Worm (Caenorhabditis elegans) whole organism, early embryonic: ENCODE measurements around the gene ivns-1.

ENCODE experiments used
- B0310.2 ChIP-seq: sonication (generic microtip); optimal IDR thresholded peaks from 2 replicates; lab custom pipeline; 2016; ENCODE audit warnings: mild to moderate bottlenecking, missing genetic modification characterization, missing compliant biosample characterization
- F13C5.2 ChIP-seq: sonication (generic microtip); optimal IDR thresholded peaks from 2 replicates; lab custom pipeline; 2017; ENCODE audit warnings: mild to moderate bottlenecking, missing genetic modification characterization, inconsistent platforms, missing compliant biosample characterization
- aly-1 ChIP-seq: sonication (generic microtip); optimal IDR thresholded peaks from 2 replicates; lab custom pipeline; 2016; ENCODE audit warnings: missing genetic modification characterization, missing compliant biosample characterization
- ama-1 ChIP-seq: fragments of 150-350 bp; optimal IDR thresholded peaks from 2 replicates; lab custom pipeline; 2014
- ceh-13 ChIP-seq: fragments of 200-800 bp; sonication (Bioruptor generic); optimal IDR thresholded peaks from 2 replicates; lab custom pipeline; 2018; ENCODE audit warnings: mild to moderate bottlenecking, missing genetic modification characterization, missing compliant biosample characterization
- ceh-36 ChIP-seq: sonication (generic microtip); optimal IDR thresholded peaks from 2 replicates; lab custom pipeline; 2016; ENCODE audit warnings: missing genetic modification characterization, inconsistent platforms, missing compliant biosample characterization
- ets-7 ChIP-seq: sonication (generic microtip); optimal IDR thresholded peaks from 2 replicates; lab custom pipeline; 2016; ENCODE audit warnings: missing genotype, missing genetic modification characterization, missing compliant biosample characterization
- flt-1 ChIP-seq: fragments of 200-800 bp; sonication (Bioruptor generic); IDR thresholded peaks from 2 replicates; pipeline ENCODE4 v1.3.6; 2022; ENCODE audit warnings: missing genetic modification characterization, missing compliant biosample characterization
- hmbx-1 ChIP-seq: sonication (generic microtip); optimal IDR thresholded peaks from 2 replicates; lab custom pipeline; 2016; ENCODE audit warnings: mild to moderate bottlenecking, missing genetic modification characterization, missing compliant biosample characterization
- hmg-4 ChIP-seq: fragments of 200-800 bp; sonication (Bioruptor generic); optimal IDR thresholded peaks from 2 replicates; lab custom pipeline; 2018; ENCODE audit warnings: mild to moderate bottlenecking, missing genetic modification characterization, missing compliant biosample characterization
- hnd-1 ChIP-seq: sonication (generic microtip); optimal IDR thresholded peaks from 2 replicates; lab custom pipeline; 2016; ENCODE audit warnings: missing genetic modification characterization, missing compliant biosample characterization
- pes-1 ChIP-seq: fragments of 200-800 bp; sonication (Bioruptor generic); IDR thresholded peaks from 2 replicates; pipeline ENCODE4 v1.3.6; 2022; ENCODE audit warnings: missing genetic modification reagents, missing genetic modification characterization, missing compliant biosample characterization
- scrt-1 ChIP-seq: fragments of 200-800 bp; sonication (Bioruptor generic); IDR thresholded peaks from 2 replicates; pipeline ENCODE4 v1.3.6; 2022; ENCODE audit warnings: missing genetic modification characterization, missing compliant biosample characterization
- sea-1 ChIP-seq: fragments of 200-800 bp; sonication (Bioruptor generic); conservative IDR thresholded peaks from 2 replicates; pipeline ENCODE4 v1.3.6; 2022; ENCODE audit warnings: missing genetic modification characterization, missing compliant biosample characterization
- tbx-11 ChIP-seq: fragments of 200-800 bp; sonication (Bioruptor generic); IDR thresholded peaks from 2 replicates; pipeline ENCODE4 v1.3.6; 2022; ENCODE audit warnings: missing genetic modification characterization, missing compliant biosample characterization
- tbx-37 ChIP-seq: fragments of 200-800 bp; sonication (Bioruptor generic); conservative IDR thresholded peaks from 2 replicates; pipeline ENCODE4 v1.3.6; 2022; ENCODE audit warnings: missing genetic modification reagents, missing genetic modification characterization, missing compliant biosample characterization
- tra-4 ChIP-seq: sonication (generic microtip); optimal IDR thresholded peaks from 2 replicates; lab custom pipeline; 2017; ENCODE audit warnings: missing genetic modification characterization, missing compliant biosample characterization

ivns-1 gene

DNA sequence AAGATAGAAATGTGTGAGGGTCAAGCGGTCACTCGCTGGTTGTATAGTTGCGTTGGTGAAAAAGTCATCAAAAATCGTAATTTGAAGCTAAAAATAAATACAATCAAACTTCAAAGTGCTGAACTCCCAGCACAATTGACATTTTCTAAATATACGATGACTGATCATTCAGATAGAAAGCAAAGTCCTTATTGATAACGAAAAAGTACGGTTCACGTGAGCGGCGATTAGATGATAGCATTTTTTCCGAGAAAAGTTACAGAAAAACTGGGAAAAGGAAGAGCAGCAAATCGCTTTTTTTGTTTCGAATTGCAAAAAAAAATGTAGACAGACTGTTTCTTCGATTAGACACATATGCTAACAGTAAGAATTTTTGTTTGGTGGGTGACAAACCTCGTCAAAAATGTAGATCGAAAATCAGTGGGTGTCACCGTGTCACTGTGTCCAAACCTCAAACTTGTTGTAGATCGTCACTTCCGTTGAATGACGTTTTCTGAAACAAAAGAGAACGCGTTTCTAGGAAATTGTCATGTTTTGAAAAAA, at the start of gene ivns-1:
Gene ivns-1 (minus strand): TSS at position 493 of the 543 bp plus-strand sequence.
- no peak for TF ChIP-seq sea-1 (GFP tag; lab: Robert Waterston, UW)
- TF ChIP-seq pes-1 = no peak
- TF ChIP-seq hmbx-1 (tag; lab: Kevin White, UChicago) = no peak
- TF ChIP-seq hnd-1 (tag; lab: Kevin White, UChicago) = no peak
- no peak for TF ChIP-seq ets-7 (tag; lab: Kevin White, UChicago)
- TF ChIP-seq B0310.2 = no peak
- TF ChIP-seq hmg-4 = no peak
- no peak for TF ChIP-seq tbx-37 (GFP tag; lab: Robert Waterston, UW)
- TF ChIP-seq tra-4 = no peak
- TF ChIP-seq ceh-36 (tag; lab: Kevin White, UChicago) = no peak
- TF ChIP-seq tbx-11 (GFP tag; lab: Robert Waterston, UW) = no peak
- no peak for TF ChIP-seq scrt-1 (GFP tag; lab: Robert Waterston, UW)
- no peak for TF ChIP-seq aly-1 (tag; lab: Kevin White, UChicago)

DNA sequence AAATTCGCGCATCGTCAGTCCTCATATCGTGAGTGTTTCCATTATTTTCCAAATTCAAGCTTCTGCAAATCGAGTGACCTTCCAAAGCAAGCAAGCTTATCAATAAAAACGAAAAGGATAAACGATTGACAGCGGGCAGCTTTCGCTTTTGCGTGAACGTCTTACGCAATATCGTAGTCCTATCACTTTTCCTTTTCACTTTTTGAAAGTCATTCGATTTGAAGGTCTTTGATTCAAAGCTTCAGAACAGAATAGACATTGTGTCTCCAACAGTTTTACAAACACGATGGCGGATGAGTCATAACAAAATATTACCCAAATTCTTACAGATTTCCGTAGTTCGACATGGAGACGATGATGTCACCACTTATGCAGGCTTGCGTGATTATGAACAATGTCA, 45.4 kb upstream of the ivns-1 start:
- TF ChIP-seq B0310.2 = no peak
- no peak for TF ChIP-seq sea-1 (GFP tag; lab: Robert Waterston, UW)
- TF ChIP-seq tbx-11 (GFP tag; lab: Robert Waterston, UW) = no peak
- no peak for TF ChIP-seq pes-1
- no peak for TF ChIP-seq tra-4
- no peak for TF ChIP-seq hmg-4

- TF ChIP-seq ets-7 (tag; lab: Kevin White, UChicago) (no peak), tra-4 (no peak), F13C5.2 (no peak), hmbx-1 (tag; lab: Kevin White, UChicago) (no peak), ceh-36 (tag; lab: Kevin White, UChicago) (no peak), aly-1 (tag; lab: Kevin White, UChicago) (no peak), flt-1 (GFP tag; lab: Robert Waterston, UW) (no peak), hmg-4 (no peak), hnd-1 (tag; lab: Kevin White, UChicago) (no peak), scrt-1 (GFP tag; lab: Robert Waterston, UW) (no peak), pes-1 (no peak)
Measured at ce11 chrX:12678532-12678931, 44.4 kb upstream of the ivns-1 start, which contains the start of gene adt-1. TSS of gene adt-1 (plus strand) at chrX:12678832.

ce11 chrX:12677113-12677512, 43.0 kb upstream of the ivns-1 start:
- TF ChIP-seq aly-1 (tag; lab: Kevin White, UChicago) (no peak), hnd-1 (tag; lab: Kevin White, UChicago) (no peak), tra-4 (no peak), sea-1 (GFP tag; lab: Robert Waterston, UW) (no peak), pes-1 (no peak), tbx-11 (GFP tag; lab: Robert Waterston, UW) (no peak), scrt-1 (GFP tag; lab: Robert Waterston, UW) (no peak), ama-1 (no peak), flt-1 (GFP tag; lab: Robert Waterston, UW) (no peak), F13C5.2 (no peak)

DNA sequence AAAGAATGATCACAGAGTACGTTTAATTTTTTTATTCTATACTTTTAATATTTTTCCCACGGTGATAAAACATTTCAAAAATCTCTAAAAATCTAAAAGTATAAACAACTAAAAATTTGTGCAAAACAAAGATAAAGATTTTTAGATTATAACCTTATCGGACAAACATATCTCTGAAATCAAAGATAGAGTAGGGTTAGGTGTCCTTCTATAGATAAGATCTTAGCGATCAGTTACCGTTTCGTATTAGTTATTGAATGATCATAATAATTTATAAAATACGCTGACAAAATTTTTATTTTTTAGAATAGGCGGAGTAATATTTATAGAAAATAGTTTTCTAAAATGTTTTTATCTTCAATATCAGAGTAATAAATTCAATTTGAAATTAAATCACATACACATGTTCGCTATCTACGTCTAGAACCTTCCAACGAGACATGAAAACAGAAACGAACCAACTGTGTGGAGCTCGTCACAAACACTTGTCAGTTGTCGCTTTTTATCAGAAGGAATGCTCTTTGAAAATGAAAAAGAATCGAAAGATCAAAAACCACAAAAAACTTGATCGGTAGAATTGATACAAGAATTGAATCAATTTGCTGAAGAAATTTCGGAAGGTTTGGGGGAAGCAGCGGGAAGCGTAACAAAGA, 37.6 kb upstream of the ivns-1 start:
- no peak for TF ChIP-seq tbx-11 (GFP tag; lab: Robert Waterston, UW)
- no peak for TF ChIP-seq hmg-4
- no peak for TF ChIP-seq tra-4
- TF ChIP-seq flt-1 (GFP tag; lab: Robert Waterston, UW) = no peak
- no peak for TF ChIP-seq ets-7 (tag; lab: Kevin White, UChicago)
- TF ChIP-seq scrt-1 (GFP tag; lab: Robert Waterston, UW) = no peak
- no peak for TF ChIP-seq hmbx-1 (tag; lab: Kevin White, UChicago)
- TF ChIP-seq aly-1 (tag; lab: Kevin White, UChicago) = no peak
- no peak for TF ChIP-seq tbx-37 (GFP tag; lab: Robert Waterston, UW)
- no peak for TF ChIP-seq ceh-36 (tag; lab: Kevin White, UChicago)
- TF ChIP-seq pes-1 = no peak
- TF ChIP-seq sea-1 (GFP tag; lab: Robert Waterston, UW) = no peak
- no peak for TF ChIP-seq ama-1
- no peak for TF ChIP-seq B0310.2
- no peak for TF ChIP-seq F13C5.2
- TF ChIP-seq hnd-1 (tag; lab: Kevin White, UChicago) = no peak
- TF ChIP-seq ceh-13 (GFP tag; lab: Kevin White, UChicago) = no peak

ce11 chrX:12670385-12670784, 36.2 kb upstream of the ivns-1 start:
- peak; percentile 24 for TF ChIP-seq F13C5.2
- TF ChIP-seq pes-1 = no peak
- TF ChIP-seq B0310.2 = no peak
- no peak for TF ChIP-seq ets-7 (tag; lab: Kevin White, UChicago)
- TF ChIP-seq hmbx-1 (tag; lab: Kevin White, UChicago) = no peak
- TF ChIP-seq aly-1 (tag; lab: Kevin White, UChicago) = peak; percentile 74
- no peak for TF ChIP-seq ceh-13 (GFP tag; lab: Kevin White, UChicago)
- TF ChIP-seq tbx-11 (GFP tag; lab: Robert Waterston, UW) = no peak
- no peak for TF ChIP-seq tbx-37 (GFP tag; lab: Robert Waterston, UW)
- TF ChIP-seq scrt-1 (GFP tag; lab: Robert Waterston, UW) = 0 out of 2 replicates have a peak, but pooled peaks have one; percentile 20
- no peak for TF ChIP-seq sea-1 (GFP tag; lab: Robert Waterston, UW)
- no peak for TF ChIP-seq tra-4
- TF ChIP-seq ceh-36 (tag; lab: Kevin White, UChicago) = no peak
- TF ChIP-seq ama-1 = no peak
- TF ChIP-seq hnd-1 (tag; lab: Kevin White, UChicago) = no peak
- peak; percentile 76 for TF ChIP-seq hmg-4
- TF ChIP-seq flt-1 (GFP tag; lab: Robert Waterston, UW) = no peak

DNA sequence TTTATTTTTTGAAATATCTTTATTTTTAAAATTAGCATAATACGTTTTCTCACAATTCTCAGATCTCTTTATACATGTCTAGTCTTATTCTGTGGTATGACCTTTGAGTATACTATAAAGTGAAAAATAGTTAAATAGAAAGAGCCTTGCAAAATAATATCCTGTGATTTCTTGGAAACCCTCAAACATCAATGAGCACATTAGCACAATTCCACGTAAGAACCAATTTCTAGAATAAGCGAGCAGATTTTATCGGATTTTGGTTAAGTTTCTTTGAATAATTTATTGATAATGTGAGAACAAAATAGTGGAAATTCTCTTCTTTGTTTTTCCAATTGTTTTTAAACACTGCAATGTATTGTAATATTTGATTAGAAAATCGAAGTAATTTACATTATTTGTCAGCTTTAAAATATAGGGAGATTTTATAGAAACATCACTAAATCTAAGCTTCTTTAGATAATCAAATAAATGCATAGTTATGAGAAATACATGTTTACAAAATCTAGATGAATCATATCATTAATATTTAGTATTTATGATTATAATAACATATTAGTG, 34.9 kb upstream of the ivns-1 start:
- TF ChIP-seq hmg-4 (no peak), ets-7 (tag; lab: Kevin White, UChicago) (no peak), ama-1 (no peak), B0310.2 (no peak), hmbx-1 (tag; lab: Kevin White, UChicago) (no peak), pes-1 (no peak), hnd-1 (tag; lab: Kevin White, UChicago) (no peak)
